Worm (Caenorhabditis elegans) whole organism, L3 larva: Measurements from ENCODE around the gene C06H2.2.

Source experiments
- ceh-28 ChIP-seq: fragments of 150-350 bp; optimal IDR thresholded peaks from 2 replicates; lab custom pipeline; 2014; ENCODE audit warnings: missing biosample characterization, missing genetic modification reagents, missing genetic modification characterization
- egl-27 ChIP-seq: sonication (generic microtip); optimal IDR thresholded peaks from 4 replicates; lab custom pipeline; 2017; ENCODE audit warnings: missing biosample characterization, missing genetic modification reagents, missing genetic modification characterization
- elt-1 ChIP-seq: fragments of 150-350 bp; optimal IDR thresholded peaks from 2 replicates; lab custom pipeline; 2014; ENCODE audit warnings: missing biosample characterization, missing genetic modification characterization
- fkh-10 ChIP-seq: sonication (generic microtip); optimal IDR thresholded peaks from 2 replicates; lab custom pipeline; 2017; ENCODE audit warnings: missing biosample characterization, missing genetic modification reagents, missing genetic modification characterization
- fos-1 ChIP-seq: fragments of 150-350 bp; optimal IDR thresholded peaks from 2 replicates; lab custom pipeline; 2014; ENCODE audit warnings: missing biosample characterization, missing genetic modification characterization
- lin-15B ChIP-seq: fragments of 150-350 bp; optimal IDR thresholded peaks from 2 replicates; lab custom pipeline; 2014; ENCODE audit warnings: missing biosample characterization, missing genetic modification characterization
- lin-39 ChIP-seq: fragments of 150-350 bp; optimal IDR thresholded peaks from 2 replicates; lab custom pipeline; 2018; ENCODE audit warnings: missing biosample characterization, missing genetic modification reagents, missing genetic modification characterization
- mdl-1 ChIP-seq: fragments of 150-350 bp; optimal IDR thresholded peaks from 2 replicates; lab custom pipeline; 2014; ENCODE audit warnings: missing biosample characterization, missing genetic modification characterization
- nfya-1 ChIP-seq: sonication (generic microtip); optimal IDR thresholded peaks from 2 replicates; lab custom pipeline; 2017; ENCODE audit warnings: missing genetic modification characterization, mild to moderate bottlenecking, missing compliant biosample characterization, antibody characterized with exemption, moderate library complexity; ENCODE audit not compliant: insufficient read depth
- nhr-11 ChIP-seq: fragments of 150-350 bp; optimal IDR thresholded peaks from 2 replicates; lab custom pipeline; 2014; ENCODE audit warnings: missing biosample characterization, missing genetic modification characterization
- nhr-76 ChIP-seq: fragments of 150-350 bp; sonication (generic microtip); optimal IDR thresholded peaks from 5 replicates; lab custom pipeline; 2014; ENCODE audit warnings: missing biosample characterization, missing genetic modification characterization
- pqm-1 ChIP-seq: fragments of 150-350 bp; optimal IDR thresholded peaks from 2 replicates; lab custom pipeline; 2017; ENCODE audit warnings: missing biosample characterization, missing genetic modification characterization, inconsistent platforms
- skn-1 ChIP-seq: fragments of 150-350 bp; optimal IDR thresholded peaks from 2 replicates; lab custom pipeline; 2014; ENCODE audit warnings: missing biosample characterization, missing genetic modification characterization
- snpc-4 ChIP-seq: fragments of 150-350 bp; optimal IDR thresholded peaks from 2 replicates; lab custom pipeline; 2014; ENCODE audit warnings: missing biosample characterization, missing genetic modification characterization

DNA sequence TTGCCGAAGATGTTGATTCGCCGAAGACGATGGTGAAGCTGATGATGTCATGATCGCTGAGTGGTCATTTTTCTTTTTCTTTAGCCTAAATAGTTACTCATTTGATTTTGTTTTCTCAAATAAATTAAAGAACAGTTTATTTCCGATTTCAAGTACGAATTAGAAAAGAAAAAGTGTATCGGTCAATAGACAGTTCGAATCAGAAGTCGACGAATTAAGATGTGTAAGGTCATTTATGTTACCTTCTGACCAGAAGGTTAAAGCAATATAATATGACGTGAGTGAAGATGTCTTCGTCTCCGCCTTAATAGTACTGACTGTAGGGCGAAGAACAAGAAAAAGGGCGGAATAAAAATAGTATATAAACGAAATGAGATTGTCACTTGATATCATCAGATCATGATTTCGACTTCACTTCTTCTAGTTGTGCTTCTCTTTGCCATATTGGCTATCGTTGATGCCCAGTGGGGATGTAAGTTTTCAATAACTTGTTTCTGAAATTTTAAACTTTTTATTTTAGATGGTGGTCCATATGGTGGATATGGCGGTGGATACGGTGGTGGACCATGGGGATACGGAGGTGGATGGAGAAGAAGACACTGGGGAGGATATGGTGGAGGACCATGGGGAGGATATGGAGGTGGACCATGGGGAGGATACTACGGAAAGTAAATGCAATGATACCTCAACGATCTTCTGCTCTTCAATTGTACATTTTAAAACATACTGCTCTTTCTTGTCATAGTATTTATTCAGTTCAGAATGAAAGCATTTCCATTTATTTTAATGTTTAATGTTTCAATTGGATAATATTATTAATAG is 22.1 kb downstream of the C06H2.2 start, which contains the start of the genes T19C4.24 and nlp-33:
- TF ChIP-seq lin-39 (tag; lab: Kevin White, UChicago) (no peak), skn-1 (no peak), fkh-10 (GFP tag; lab: Kevin White, UChicago) (no peak), snpc-4 (tag; lab: Kevin White, UChicago) (no peak), fos-1 (no peak), elt-1 (tag; lab: Kevin White, UChicago) (peak; percentile 50), egl-27 (tag; lab: Kevin White, UChicago) (no peak), nfya-1 (tag; lab: Kevin White, UChicago) (peak; percentile 34), ceh-28 (tag; lab: Kevin White, UChicago) (no peak), nhr-76 (tag; lab: Kevin White, UChicago) (no peak), pqm-1 (tag; lab: Kevin White, UChicago) (no peak), mdl-1 (tag; lab: Kevin White, UChicago) (no peak), lin-15B (tag; lab: Kevin White, UChicago) (no peak), nhr-11 (tag; lab: Kevin White, UChicago) (no peak)
